Fruit fly (Drosophila melanogaster): ENCODE results near the gene CG43317.

DNA sequence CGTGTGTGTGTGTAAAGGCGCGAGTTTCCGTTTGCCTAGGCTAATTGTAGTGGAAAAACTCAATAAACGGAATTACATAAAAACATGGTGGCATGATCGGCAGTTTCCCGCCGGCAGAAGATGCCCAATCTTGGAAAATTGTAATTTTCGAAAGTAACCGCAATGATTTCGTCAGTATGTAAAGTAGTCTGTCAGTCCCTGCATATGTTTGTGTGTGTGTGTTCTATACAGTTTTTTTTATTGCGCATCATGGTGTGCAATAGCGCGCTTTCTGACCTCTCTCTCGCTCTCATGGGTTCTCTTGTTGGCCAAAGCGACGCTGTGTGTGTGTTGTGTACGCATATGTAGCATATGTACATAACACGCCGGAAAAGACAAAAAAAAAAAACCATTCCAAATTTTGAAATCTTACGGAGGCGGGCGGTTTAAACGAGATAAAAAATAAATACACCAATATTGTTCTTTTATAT, 39.9 kb downstream of the CG43317 start:
- TF ChIP-seq kay (GFP tag; ENCODE audit: borderline replicate concordance) (peak; percentile 88), CG12768 (GFP tag; optimal IDR thresholded peaks at IDR 0.05) (no peak), CG14711 (tag; optimal IDR thresholded peaks at IDR 0.05) (no peak), Hr96 (GFP tag; optimal IDR thresholded peaks at IDR 0.05) (peak; percentile 20), cnc (optimal IDR thresholded peaks at IDR 0.05) (peak in 1 of 2 experiments; percentile 11), Clk (GFP tag; optimal IDR thresholded peaks at IDR 0.05) (no peak), cic (GFP tag; optimal IDR thresholded peaks at IDR 0.05) (peak; percentile 2)
